Fruit fly (Drosophila melanogaster) whole organism, wandering third instar larva: ENCODE data around the gene CG18787.

Source experiments
- Abd-B ChIP-seq: fragments of >200 bp; optimal IDR thresholded peaks from 2 replicates; lab custom pipeline; 2017; ENCODE audit warnings: missing biosample characterization, missing genetic modification characterization
- HLH106 ChIP-seq: fragments of 200-800 bp; optimal IDR thresholded peaks from 3 replicates; lab custom pipeline; 2019; ENCODE audit warnings: missing biosample characterization, mild to moderate bottlenecking, missing genetic modification characterization, moderate library complexity
- pan ChIP-seq: fragments of >200 bp; optimal IDR thresholded peaks from 2 replicates; lab custom pipeline; 2017
- psq ChIP-seq: fragments of 200-800 bp; sonication (Bioruptor generic); optimal IDR thresholded peaks from 3 replicates; lab custom pipeline; 2017; ENCODE audit warnings: missing biosample characterization, mild to moderate bottlenecking, missing genetic modification characterization, moderate library complexity

dm6 chr2L:12028808-12029207 lies 29.7 kb upstream of the CG18787 start:
- TF ChIP-seq HLH106 (tag; lab: Kevin White, UChicago): no peak
- TF ChIP-seq psq: no peak
- no peak for TF ChIP-seq Abd-B (GFP tag; lab: Kevin White, UChicago)
- TF ChIP-seq pan (lab: Kevin White, UChicago): no peak
